Worm (Caenorhabditis elegans) whole organism, L3 larva: Measurements from ENCODE around the gene F58F12.3.

Experiments
- ZK546.5 ChIP-seq: sonication (generic microtip); optimal IDR thresholded peaks from 2 replicates; lab custom pipeline; 2017; ENCODE audit warnings: missing biosample characterization, missing genetic modification characterization
- aly-2 ChIP-seq: fragments of 150-350 bp; optimal IDR thresholded peaks from 2 replicates; lab custom pipeline; 2014; ENCODE audit warnings: missing biosample characterization, missing genetic modification characterization
- ama-1 ChIP-seq: fragments of 150-350 bp; optimal IDR thresholded peaks from 2 replicates; lab custom pipeline; 2018
- ceh-16 ChIP-seq: sonication (generic microtip); optimal IDR thresholded peaks from 2 replicates; lab custom pipeline; 2017; ENCODE audit warnings: missing biosample characterization, missing genetic modification characterization
- ceh-82 ChIP-seq: fragments of 150-350 bp; optimal IDR thresholded peaks from 2 replicates; lab custom pipeline; 2014; ENCODE audit warnings: missing biosample characterization, missing genetic modification characterization
- ceh-9 ChIP-seq: sonication (generic microtip); optimal IDR thresholded peaks from 2 replicates; lab custom pipeline; 2018; ENCODE audit warnings: missing biosample characterization, missing genetic modification characterization
- egl-27 ChIP-seq: sonication (generic microtip); optimal IDR thresholded peaks from 4 replicates; lab custom pipeline; 2017; ENCODE audit warnings: missing biosample characterization, missing genetic modification reagents, missing genetic modification characterization
- egl-5 ChIP-seq: fragments of 150-350 bp; optimal IDR thresholded peaks from 2 replicates; lab custom pipeline; 2017; ENCODE audit warnings: missing biosample characterization, missing genetic modification reagents, missing genetic modification characterization, inconsistent platforms
- elt-1 ChIP-seq: fragments of 150-350 bp; optimal IDR thresholded peaks from 2 replicates; lab custom pipeline; 2014; ENCODE audit warnings: missing biosample characterization, missing genetic modification characterization
- elt-2 ChIP-seq: sonication (generic microtip); optimal IDR thresholded peaks from 2 replicates; lab custom pipeline; 2016; ENCODE audit warnings: missing genetic modification reagents, mild to moderate bottlenecking, missing genetic modification characterization, missing compliant biosample characterization
- elt-3 ChIP-seq, 3 experiments: fragments of 150-350 bp in 1 of 3; sonication (generic microtip) in 2 of 3; optimal IDR thresholded peaks; 2 replicates in 2 of 3; 4 replicates in 1 of 3; lab custom pipeline; 2014 to 2017; ENCODE audit warnings: missing biosample characterization in 3 of 3, missing genetic modification characterization in 3 of 3
- eor-1 ChIP-seq, 2 experiments: fragments of 150-350 bp; optimal IDR thresholded peaks; 2 replicates each; lab custom pipeline; 2014 to 2018; ENCODE audit warnings: missing biosample characterization in 2 of 2, missing genetic modification characterization in 2 of 2
- fos-1 ChIP-seq: fragments of 150-350 bp; optimal IDR thresholded peaks from 2 replicates; lab custom pipeline; 2014; ENCODE audit warnings: missing biosample characterization, missing genetic modification characterization
- hmg-11 ChIP-seq: sonication (generic microtip); optimal IDR thresholded peaks from 2 replicates; lab custom pipeline; 2016; ENCODE audit warnings: missing genetic modification characterization, missing compliant biosample characterization
- jun-1 ChIP-seq: fragments of 150-350 bp; optimal IDR thresholded peaks from 2 replicates; lab custom pipeline; 2014; ENCODE audit warnings: missing biosample characterization, missing genetic modification reagents, missing genetic modification characterization
- lin-15B ChIP-seq: fragments of 150-350 bp; optimal IDR thresholded peaks from 2 replicates; lab custom pipeline; 2014; ENCODE audit warnings: missing biosample characterization, missing genetic modification characterization
- lin-39 ChIP-seq: fragments of 150-350 bp; optimal IDR thresholded peaks from 2 replicates; lab custom pipeline; 2018; ENCODE audit warnings: missing biosample characterization, missing genetic modification reagents, missing genetic modification characterization
- mdl-1 ChIP-seq: fragments of 150-350 bp; optimal IDR thresholded peaks from 2 replicates; lab custom pipeline; 2014; ENCODE audit warnings: missing biosample characterization, missing genetic modification characterization
- nfya-1 ChIP-seq: sonication (generic microtip); optimal IDR thresholded peaks from 2 replicates; lab custom pipeline; 2017; ENCODE audit warnings: missing genetic modification characterization, mild to moderate bottlenecking, missing compliant biosample characterization, antibody characterized with exemption, moderate library complexity; ENCODE audit not compliant: insufficient read depth
- nhr-11 ChIP-seq: fragments of 150-350 bp; optimal IDR thresholded peaks from 2 replicates; lab custom pipeline; 2014; ENCODE audit warnings: missing biosample characterization, missing genetic modification characterization
- nhr-12 ChIP-seq: fragments of 150-350 bp; optimal IDR thresholded peaks from 2 replicates; lab custom pipeline; 2014; ENCODE audit warnings: missing biosample characterization, missing genetic modification characterization
- nhr-23 ChIP-seq: fragments of 150-350 bp; optimal IDR thresholded peaks from 2 replicates; lab custom pipeline; 2014; ENCODE audit warnings: missing biosample characterization, missing genetic modification reagents, missing genetic modification characterization
- nhr-237 ChIP-seq: fragments of 150-350 bp; optimal IDR thresholded peaks from 2 replicates; lab custom pipeline; 2014; ENCODE audit warnings: missing biosample characterization, missing genetic modification characterization
- nhr-25 ChIP-seq: sonication (generic microtip); optimal IDR thresholded peaks from 2 replicates; lab custom pipeline; 2017; ENCODE audit warnings: missing biosample characterization, missing genetic modification characterization
- nhr-28 ChIP-seq: fragments of 150-350 bp; optimal IDR thresholded peaks from 2 replicates; lab custom pipeline; 2014; ENCODE audit warnings: missing biosample characterization, missing genetic modification characterization
- nhr-43 ChIP-seq: sonication (generic microtip); optimal IDR thresholded peaks from 2 replicates; lab custom pipeline; 2016; ENCODE audit warnings: mild to moderate bottlenecking, missing genetic modification characterization, missing compliant biosample characterization; ENCODE audit not compliant: poor library complexity, severe bottlenecking
- nhr-67 ChIP-seq: fragments of 150-350 bp; optimal IDR thresholded peaks from 2 replicates; lab custom pipeline; 2014; ENCODE audit warnings: missing biosample characterization, missing genetic modification characterization
- nhr-77 ChIP-seq: fragments of 150-350 bp; optimal IDR thresholded peaks from 2 replicates; lab custom pipeline; 2014; ENCODE audit warnings: missing biosample characterization, missing genetic modification characterization
- pha-4 ChIP-seq: fragments of 150-350 bp; optimal IDR thresholded peaks from 2 replicates; lab custom pipeline; 2014; ENCODE audit warnings: missing biosample characterization, missing genetic modification reagents, missing genetic modification characterization
- pqm-1 ChIP-seq: fragments of 150-350 bp; optimal IDR thresholded peaks from 2 replicates; lab custom pipeline; 2017; ENCODE audit warnings: missing biosample characterization, missing genetic modification characterization, inconsistent platforms
- sea-2 ChIP-seq: fragments of 150-350 bp; sonication (generic microtip); optimal IDR thresholded peaks from 4 replicates; lab custom pipeline; 2014; ENCODE audit warnings: missing biosample characterization, missing genetic modification reagents, missing genetic modification characterization
- skn-1 ChIP-seq: fragments of 150-350 bp; optimal IDR thresholded peaks from 2 replicates; lab custom pipeline; 2014; ENCODE audit warnings: missing biosample characterization, missing genetic modification characterization
- snpc-4 ChIP-seq: fragments of 150-350 bp; optimal IDR thresholded peaks from 2 replicates; lab custom pipeline; 2014; ENCODE audit warnings: missing biosample characterization, missing genetic modification characterization
- tbx-2 ChIP-seq: sonication (generic microtip); optimal IDR thresholded peaks from 2 replicates; lab custom pipeline; 2016; ENCODE audit warnings: mild to moderate bottlenecking, missing genetic modification characterization, missing compliant biosample characterization
- unc-39 ChIP-seq: sonication (generic microtip); optimal IDR thresholded peaks from 4 replicates; lab custom pipeline; 2017; ENCODE audit warnings: missing biosample characterization, missing genetic modification characterization
- ztf-11 ChIP-seq: fragments of 150-350 bp; optimal IDR thresholded peaks from 2 replicates; lab custom pipeline; 2014; ENCODE audit warnings: missing biosample characterization, missing genetic modification characterization
- ztf-4 ChIP-seq: fragments of 150-350 bp; optimal IDR thresholded peaks from 2 replicates; lab custom pipeline; 2014; ENCODE audit warnings: missing biosample characterization, missing genetic modification characterization

The F58F12.3 gene

DNA sequence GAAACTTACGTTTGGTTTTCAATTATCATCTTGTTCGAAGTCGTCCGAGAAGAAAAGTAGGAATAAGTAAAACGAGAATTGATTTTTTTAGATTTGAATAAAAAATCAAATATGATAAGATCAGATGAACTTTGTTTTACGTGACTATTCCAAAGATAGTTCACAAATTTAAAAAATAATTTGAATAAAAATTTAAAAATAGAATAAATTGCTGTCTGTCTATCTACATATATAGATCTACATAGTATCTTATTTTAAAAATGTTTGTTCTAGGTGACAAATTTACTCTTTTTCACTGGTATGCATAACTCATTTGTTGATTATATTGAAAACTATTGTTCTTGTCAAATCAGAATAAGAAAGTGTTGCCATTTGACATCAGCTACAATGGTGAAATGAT is 3.2 kb downstream of the F58F12.3 start, which contains the start of gene F58F12.2:
Gene F58F12.2 (minus strand): TSS at position 101 of the 400 bp plus-strand sequence.
- TF ChIP-seq jun-1 (no peak), ama-1 (lab: Kevin White, UChicago) (no peak), nhr-77 (tag; lab: Kevin White, UChicago) (no peak), fos-1 (tag; lab: Kevin White, UChicago) (no peak), elt-1 (tag; lab: Kevin White, UChicago) (no peak), elt-2 (no peak), mdl-1 (tag; lab: Kevin White, UChicago) (no peak), lin-39 (tag; lab: Kevin White, UChicago) (no peak), ceh-16 (tag; lab: Kevin White, UChicago) (no peak), elt-3 (tag; optimal IDR thresholded peaks at IDR 0.05; lab: Kevin White, UChicago) (no peak), eor-1 (tag; optimal IDR thresholded peaks at IDR 0.05; lab: Kevin White, UChicago) (no peak), nhr-28 (tag; lab: Kevin White, UChicago) (no peak), nhr-25 (tag; lab: Kevin White, UChicago) (no peak), nhr-23 (tag; lab: Kevin White, UChicago) (no peak), ztf-11 (tag; lab: Kevin White, UChicago) (no peak), skn-1 (tag; lab: Kevin White, UChicago) (no peak)

DNA sequence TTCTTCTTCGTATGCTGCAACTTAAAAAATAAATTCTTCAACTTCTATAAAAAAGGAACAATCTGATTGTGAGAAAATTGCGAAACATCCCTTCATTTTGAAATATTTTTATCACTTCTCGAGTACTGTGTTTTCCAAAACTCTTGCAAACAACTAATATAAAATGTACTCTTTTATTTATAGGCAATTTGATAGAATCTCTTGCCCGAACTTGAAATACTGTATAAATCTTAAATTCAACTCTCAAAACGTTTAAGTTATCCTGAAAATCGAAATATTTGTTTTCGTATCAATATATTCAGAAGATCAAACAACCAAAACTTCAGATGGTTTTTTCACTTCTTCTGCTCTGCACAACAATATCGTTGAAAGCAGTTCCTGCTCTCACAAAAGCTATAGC is 4.6 kb downstream of the F58F12.3 start, which contains the start of gene F58F12.4:
Gene F58F12.4 (plus strand): TSS at position 301 of the 400 bp plus-strand sequence.
- TF ChIP-seq unc-39 (no peak), aly-2 (tag; lab: Kevin White, UChicago) (no peak), elt-1 (tag; lab: Kevin White, UChicago) (no peak), snpc-4 (no peak), sea-2 (GFP tag; lab: Kevin White, UChicago) (no peak), hmg-11 (tag; lab: Kevin White, UChicago) (no peak)

DNA sequence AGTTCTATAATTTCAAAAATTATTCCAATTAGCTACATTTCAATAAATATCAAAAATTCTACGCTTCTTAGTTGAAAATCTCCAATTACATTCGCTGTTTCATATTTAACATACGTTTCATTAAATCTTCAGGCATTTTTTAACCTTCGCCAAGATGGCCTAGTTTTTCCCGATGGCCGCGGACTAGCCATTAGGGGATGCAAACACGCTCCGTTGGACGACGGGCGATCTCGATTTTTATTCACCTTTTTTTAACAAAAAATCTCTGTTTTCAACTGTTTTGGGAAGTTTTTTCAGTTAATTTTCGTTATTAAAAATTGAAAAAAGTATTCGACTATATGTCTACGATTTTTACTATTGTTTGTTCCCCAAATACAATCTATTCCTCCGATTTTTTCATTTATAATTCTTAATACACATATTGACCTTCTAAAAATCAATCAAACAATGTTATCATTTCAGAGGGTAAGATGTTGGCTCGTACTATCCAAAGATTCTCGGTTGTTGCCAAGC is 7.9 kb downstream of the F58F12.3 start, which contains the start of gene F58F12.1:
Gene F58F12.1 (plus strand): TSS at position 463 of the 513 bp plus-strand sequence.
- TF ChIP-seq elt-2 (peak; percentile 20), nhr-12 (no peak), nhr-67 (tag; lab: Kevin White, UChicago) (no peak), nhr-25 (tag; lab: Kevin White, UChicago) (peak; percentile 57), lin-15B (peak; percentile 94), pqm-1 (tag; lab: Kevin White, UChicago) (peak; percentile 8), nhr-43 (tag; lab: Kevin White, UChicago) (peak; percentile 70), nhr-23 (tag; lab: Kevin White, UChicago) (peak; percentile 56), hmg-11 (tag; lab: Kevin White, UChicago) (peak; percentile 56), pha-4 (tag; lab: Kevin White, UChicago) (peak; percentile 80), snpc-4 (peak; percentile 87), egl-27 (tag; lab: Kevin White, UChicago) (no peak), nfya-1 (tag; lab: Kevin White, UChicago) (peak; percentile 72), unc-39 (no peak), lin-39 (tag; lab: Kevin White, UChicago) (peak; percentile 11), aly-2 (tag; lab: Kevin White, UChicago) (no peak), egl-5 (tag; lab: Kevin White, UChicago) (peak; percentile 46)
- TF ChIP-seq, all 47 proteins: peak for 12

- no peak for TF ChIP-seq unc-39
- TF ChIP-seq ztf-11 (tag; lab: Kevin White, UChicago) = no peak
- TF ChIP-seq tbx-2 = no peak
- TF ChIP-seq nhr-237 (tag; lab: Kevin White, UChicago) = no peak
- no peak for TF ChIP-seq sea-2 (GFP tag; lab: Kevin White, UChicago)
- TF ChIP-seq ceh-82 = no peak
- no peak for TF ChIP-seq egl-27 (tag; lab: Kevin White, UChicago)
- no peak for TF ChIP-seq nhr-23 (tag; lab: Kevin White, UChicago)
- no peak for TF ChIP-seq nhr-11 (tag; lab: Kevin White, UChicago)
- no peak for TF ChIP-seq ceh-9 (tag; lab: Kevin White, UChicago)
- no peak for TF ChIP-seq eor-1 (tag; optimal IDR thresholded peaks at IDR 0.05; lab: Kevin White, UChicago)
- no peak for TF ChIP-seq elt-1 (tag; lab: Kevin White, UChicago)
- TF ChIP-seq jun-1 = no peak
- TF ChIP-seq ZK546.5 (tag; lab: Kevin White, UChicago) = no peak
- TF ChIP-seq nfya-1 (tag; lab: Kevin White, UChicago) = no peak
- TF ChIP-seq lin-15B = no peak
- no peak for TF ChIP-seq nhr-12
- TF ChIP-seq ztf-4 = no peak
Measured at ce11 chrII:6380866-6381265, 10.2 kb downstream of the F58F12.3 start, which contains the start of gene F58F12.12. F58F12.12 (plus strand) TSS chrII:6381166.
